Fruit fly (Drosophila melanogaster) whole organism, larva: ENCODE results near the gene CG9119.

Experiments used
- noc ChIP-seq: fragments of 200-800 bp; sonication (Bioruptor generic); optimal IDR thresholded peaks from 3 replicates; lab custom pipeline; 2019; ENCODE audit warnings: missing biosample characterization, mild to moderate bottlenecking, missing genetic modification characterization, moderate library complexity

The CG9119 gene

dm6 chr3L:1172858-1173257 is 31.7 kb downstream of the CG9119 start:
- TF ChIP-seq noc (tag; lab: Kevin White, UChicago) = no peak

- TF ChIP-seq noc (tag; lab: Kevin White, UChicago) = no peak
These were observed 34.0 kb downstream of the CG9119 start for dm6 chr3L:1170611-1171010.

dm6 chr3L:1169617-1170016 is 35.0 kb downstream of the CG9119 start:
- peak; percentile 35 for TF ChIP-seq noc (tag; lab: Kevin White, UChicago)

dm6 chr3L:1168445-1168844 is 36.1 kb downstream of the CG9119 start:
- TF ChIP-seq noc (tag; lab: Kevin White, UChicago) = no peak

- TF ChIP-seq noc (tag; lab: Kevin White, UChicago) = no peak
These were observed 37.4 kb downstream of the CG9119 start for dm6 chr3L:1166945-1167913.

dm6 chr3L:1166266-1166665 is 38.3 kb downstream of the CG9119 start:
- TF ChIP-seq noc (tag; lab: Kevin White, UChicago) = no peak

- TF ChIP-seq noc (tag; lab: Kevin White, UChicago) = no peak
These were observed 38.8 kb downstream of the CG9119 start for dm6 chr3L:1165808-1166207.
